Worm (Caenorhabditis elegans): Measurements from ENCODE around the gene F38E1.10.

DNA sequence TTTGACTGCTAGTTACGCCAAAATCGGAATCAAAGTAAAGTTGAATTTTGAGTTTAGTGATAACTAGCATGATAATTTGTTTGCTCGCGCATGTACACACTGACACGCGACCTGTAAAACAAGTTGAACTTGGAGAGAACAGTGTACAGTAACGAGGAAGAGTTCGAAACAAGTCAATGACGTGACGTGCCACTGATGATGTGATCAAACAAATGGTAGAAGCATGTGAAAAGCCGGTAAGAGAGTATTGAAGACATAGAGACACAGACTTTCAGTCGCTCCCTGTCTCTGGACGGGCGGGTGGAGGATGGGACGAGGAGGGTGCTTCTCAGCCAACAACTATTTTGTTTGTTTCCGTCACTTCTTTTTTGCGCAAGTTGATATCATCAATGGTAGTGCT, 27.8 kb upstream of the F38E1.10 start:
- TF ChIP-seq lin-13 (GFP tag; optimal IDR thresholded peaks at IDR 0.05), result no peak
- no peak for TF ChIP-seq nhr-6 (tag; optimal IDR thresholded peaks at IDR 0.05)
- TF ChIP-seq skn-1 (tag; optimal IDR thresholded peaks at IDR 0.05), result no peak
- TF ChIP-seq nhr-23 (tag; optimal IDR thresholded peaks at IDR 0.05), result no peak
- no peak for TF ChIP-seq elt-3 (tag; optimal IDR thresholded peaks at IDR 0.05)
- no peak for TF ChIP-seq sma-9 (GFP tag; optimal IDR thresholded peaks at IDR 0.05)
- no peak for TF ChIP-seq sma-9 (tag; optimal IDR thresholded peaks at IDR 0.05)
